Worm (Caenorhabditis elegans): ENCODE results near the gene clec-80.

DNA sequence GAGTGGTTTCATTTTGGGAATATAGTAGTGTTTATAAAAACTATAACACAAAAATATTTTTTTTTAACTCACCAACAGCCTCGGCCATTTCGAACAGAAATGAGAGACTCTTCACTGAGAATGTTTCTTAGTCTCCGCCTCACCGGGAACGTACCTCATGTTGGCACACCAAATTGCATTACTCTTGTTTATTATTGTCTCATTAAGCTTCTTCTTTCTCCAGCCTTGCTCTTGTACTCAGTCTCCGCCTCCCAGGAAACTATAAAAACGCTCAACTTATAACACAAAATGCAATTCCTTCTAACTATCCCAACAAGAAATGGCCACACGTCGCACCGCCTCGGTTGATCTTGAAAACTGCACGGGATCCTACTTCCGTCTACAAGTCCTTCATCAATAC, 9.0 kb downstream of the clec-80 start, which contains the start of the genes Y54G2A.48 and pudl-1:
- no peak for TF ChIP-seq ztf-23 (GFP tag; IDR thresholded peaks at IDR 0.05)
- no peak for TF ChIP-seq klf-2 (GFP tag; conservative IDR thresholded peaks at IDR 0.05)
- TF ChIP-seq flt-1 (GFP tag; IDR thresholded peaks at IDR 0.05), result no peak
- no peak for TF ChIP-seq T22C8.4 (GFP tag; IDR thresholded peaks at IDR 0.05)
- no peak for TF ChIP-seq cog-1 (tag; optimal IDR thresholded peaks at IDR 0.05)
- no peak for TF ChIP-seq ref-1 (GFP tag; conservative IDR thresholded peaks at IDR 0.05)
